Fruit fly (Drosophila melanogaster) whole organism, embryonic: ENCODE data around the gene HDAC6.

Source experiments
- Adf1 ChIP-seq: fragments of 200-800 bp; sonication (Bioruptor generic); IDR thresholded peaks from 2 replicates; pipeline ENCODE4 v1.3.6; 2022; ENCODE audit warnings: missing biosample characterization, missing genetic modification characterization
- BEAF-32 ChIP-seq: fragments of 200-800 bp; sonication (Bioruptor generic); optimal IDR thresholded peaks from 3 replicates; lab custom pipeline; 2017; ENCODE audit warnings: missing biosample characterization, missing genetic modification characterization, mild to moderate bottlenecking, moderate library complexity, missing genetic modification reagents
- CG12769 ChIP-seq: fragments of 200-800 bp; sonication (Bioruptor generic); optimal IDR thresholded peaks from 2 replicates; lab custom pipeline; 2019; ENCODE audit warnings: missing biosample characterization, mild to moderate bottlenecking, missing genetic modification characterization, moderate library complexity
- CG12942 ChIP-seq: fragments of 200-800 bp; sonication (Bioruptor generic); optimal IDR thresholded peaks from 3 replicates; lab custom pipeline; 2016; ENCODE audit warnings: missing biosample characterization, missing genetic modification characterization
- CG15696 ChIP-seq: fragments of 200-800 bp; sonication (Bioruptor generic); optimal IDR thresholded peaks from 2 replicates; lab custom pipeline; 2019; ENCODE audit warnings: missing biosample characterization, mild to moderate bottlenecking, missing genetic modification characterization, moderate library complexity
- CG17385 ChIP-seq: fragments of 200-800 bp; sonication (Bioruptor generic); optimal IDR thresholded peaks from 3 replicates; lab custom pipeline; 2018; ENCODE audit warnings: missing biosample characterization, mild to moderate bottlenecking, missing genetic modification characterization
- CG34224 ChIP-seq: fragments of 200-800 bp; sonication (Bioruptor generic); IDR thresholded peaks from 3 replicates; pipeline ENCODE4 v1.3.6; 2022; ENCODE audit warnings: missing biosample characterization, missing genetic modification characterization; ENCODE audit not compliant: partially characterized antibody
- CG4360 ChIP-seq: fragments of 200-800 bp; sonication (Bioruptor generic); IDR thresholded peaks from 2 replicates; pipeline ENCODE4 v1.3.6; 2022; ENCODE audit warnings: missing biosample characterization, missing genetic modification characterization
- CG6765 ChIP-seq: fragments of 200-800 bp; sonication (Bioruptor generic); optimal IDR thresholded peaks from 3 replicates; lab custom pipeline; 2017; ENCODE audit warnings: missing biosample characterization, mild to moderate bottlenecking, missing genetic modification characterization
- CG6813 ChIP-seq: fragments of 200-800 bp; sonication (Bioruptor generic); optimal IDR thresholded peaks from 2 replicates; lab custom pipeline; 2017; ENCODE audit warnings: missing biosample characterization, missing genetic modification characterization, mild to moderate bottlenecking, moderate library complexity, missing genetic modification reagents
- CG7357 ChIP-seq: fragments of 200-800 bp; sonication (Bioruptor generic); IDR thresholded peaks from 3 replicates; pipeline ENCODE4 v1.3.6; 2022; ENCODE audit warnings: missing biosample characterization, missing genetic modification characterization
- CG7963 ChIP-seq: fragments of 200-800 bp; sonication (Bioruptor generic); IDR thresholded peaks from 3 replicates; pipeline ENCODE4 v1.3.6; 2022; ENCODE audit warnings: missing biosample characterization, missing genetic modification characterization; ENCODE audit not compliant: partially characterized antibody
- CG7987 ChIP-seq: fragments of 200-800 bp; sonication (Bioruptor generic); optimal IDR thresholded peaks from 2 replicates; lab custom pipeline; 2018; ENCODE audit warnings: missing biosample characterization, mild to moderate bottlenecking, missing genetic modification characterization, moderate library complexity
- CG9797 ChIP-seq: fragments of 200-800 bp; sonication (Bioruptor generic); optimal IDR thresholded peaks from 3 replicates; lab custom pipeline; 2018; ENCODE audit warnings: missing biosample characterization, mild to moderate bottlenecking, missing genetic modification characterization
- Dll ChIP-seq: fragments of 200-800 bp; sonication (Bioruptor generic); IDR thresholded peaks from 4 replicates; pipeline ENCODE4 v1.3.6; 2022; ENCODE audit warnings: missing biosample characterization, missing genetic modification characterization; ENCODE audit not compliant: partially characterized antibody
- Dp ChIP-seq: fragments of 200-800 bp; sonication (Bioruptor generic); optimal IDR thresholded peaks from 2 replicates; lab custom pipeline; 2018; ENCODE audit warnings: missing biosample characterization, mild to moderate bottlenecking, missing genetic modification characterization, moderate library complexity
- Ets97D ChIP-seq: fragments of 200-800 bp; sonication (Bioruptor generic); optimal IDR thresholded peaks from 3 replicates; lab custom pipeline; 2016; ENCODE audit warnings: missing biosample characterization, missing genetic modification characterization
- HLHmδ ChIP-seq: fragments of 200-800 bp; sonication (Bioruptor generic); optimal IDR thresholded peaks from 2 replicates; lab custom pipeline; 2018; ENCODE audit warnings: missing biosample characterization, mild to moderate bottlenecking, missing genetic modification characterization, moderate library complexity
- HmgD ChIP-seq: fragments of 200-800 bp; sonication (Bioruptor generic); optimal IDR thresholded peaks from 3 replicates; lab custom pipeline; 2016; ENCODE audit warnings: missing biosample characterization, missing genetic modification characterization
- Hr78 ChIP-seq, 2 experiments: fragments of 200-800 bp in 1 of 2; fragments of >200 bp in 1 of 2; sonication (Bioruptor generic) in 1 of 2; optimal IDR thresholded peaks; 2 replicates each; lab custom pipeline; 2017 to 2019; ENCODE audit warnings: missing biosample characterization in 2 of 2, missing genetic modification characterization in 2 of 2, mild to moderate bottlenecking in 1 of 2, moderate library complexity in 1 of 2
- Lpt ChIP-seq: fragments of >200 bp; optimal IDR thresholded peaks from 2 replicates; lab custom pipeline; 2018; ENCODE audit warnings: missing biosample characterization, missing genetic modification characterization
- Max ChIP-seq: fragments of 200-800 bp; sonication (Bioruptor generic); optimal IDR thresholded peaks from 2 replicates; lab custom pipeline; 2016; ENCODE audit warnings: missing biosample characterization, mild to moderate bottlenecking, missing genetic modification characterization
- Scr ChIP-seq: fragments of 200-800 bp; sonication (Bioruptor generic); IDR thresholded peaks from 2 replicates; pipeline ENCODE4 v1.3.6; 2022; ENCODE audit warnings: missing biosample characterization, missing genetic modification characterization; ENCODE audit not compliant: partially characterized antibody
- bbx ChIP-seq: fragments of 200-800 bp; sonication (Bioruptor generic); IDR thresholded peaks from 2 replicates; pipeline ENCODE4 v1.3.6; 2022; ENCODE audit warnings: missing biosample characterization, missing genetic modification characterization; ENCODE audit not compliant: partially characterized antibody
- btn ChIP-seq: fragments of 200-800 bp; sonication (Bioruptor generic); optimal IDR thresholded peaks from 2 replicates; lab custom pipeline; 2016; ENCODE audit warnings: missing biosample characterization, missing genetic modification characterization
- cas ChIP-seq: fragments of 200-800 bp; sonication (Bioruptor generic); IDR thresholded peaks from 2 replicates; pipeline ENCODE4 v1.3.6; 2022; ENCODE audit warnings: missing biosample characterization, missing genetic modification characterization
- caup ChIP-seq: fragments of 200-800 bp; sonication (Bioruptor generic); optimal IDR thresholded peaks from 3 replicates; lab custom pipeline; 2017; ENCODE audit warnings: missing biosample characterization, mild to moderate bottlenecking, missing genetic modification characterization, moderate library complexity; ENCODE audit not compliant: severe bottlenecking
- crc ChIP-seq: fragments of 200-800 bp; sonication (Bioruptor generic); optimal IDR thresholded peaks from 2 replicates; lab custom pipeline; 2016; ENCODE audit warnings: missing biosample characterization, missing genetic modification characterization
- crol ChIP-seq: fragments of 200-800 bp; sonication (Bioruptor generic); IDR thresholded peaks from 2 replicates; pipeline ENCODE4 v1.3.6; 2022; ENCODE audit warnings: missing biosample characterization, missing genetic modification characterization
- danr ChIP-seq: fragments of 200-800 bp; sonication (Bioruptor generic); IDR thresholded peaks from 2 replicates; pipeline ENCODE4 v1.3.6; 2022; ENCODE audit warnings: missing biosample characterization, missing genetic modification characterization
- dysf ChIP-seq: fragments of 200-800 bp; sonication (Bioruptor generic); IDR thresholded peaks from 3 replicates; pipeline ENCODE4 v1.3.6; 2022; ENCODE audit warnings: missing biosample characterization, missing genetic modification characterization
- ewg ChIP-seq: fragments of 200-800 bp; sonication (Bioruptor generic); optimal IDR thresholded peaks from 3 replicates; lab custom pipeline; 2017; ENCODE audit warnings: mild to moderate bottlenecking, missing biosample characterization, missing genetic modification reagents, missing genetic modification characterization
- gce ChIP-seq: fragments of 200-800 bp; sonication (Bioruptor generic); IDR thresholded peaks from 3 replicates; pipeline ENCODE4 v1.3.6; 2022; ENCODE audit warnings: missing biosample characterization, missing genetic modification characterization
- hb ChIP-seq: fragments of 200-800 bp; sonication (Bioruptor generic); IDR thresholded peaks from 3 replicates; pipeline ENCODE4 v1.3.6; 2022; ENCODE audit warnings: missing biosample characterization, missing genetic modification characterization; ENCODE audit not compliant: partially characterized antibody
- insv ChIP-seq, 2 experiments: fragments of 200-800 bp; sonication (Bioruptor generic); optimal IDR thresholded peaks; 3 replicates each; lab custom pipeline; 2016 to 2018; ENCODE audit warnings: missing biosample characterization in 2 of 2, missing genetic modification characterization in 2 of 2
- jing ChIP-seq: fragments of 200-800 bp; sonication (Bioruptor generic); optimal IDR thresholded peaks from 2 replicates; lab custom pipeline; 2018; ENCODE audit warnings: missing biosample characterization, mild to moderate bottlenecking, missing genetic modification characterization
- ken ChIP-seq: fragments of 200-800 bp; sonication (Bioruptor generic); IDR thresholded peaks from 3 replicates; pipeline ENCODE4 v1.3.6; 2022; ENCODE audit warnings: missing biosample characterization, missing genetic modification characterization
- nmo ChIP-seq: fragments of 200-800 bp; sonication (Bioruptor generic); optimal IDR thresholded peaks from 2 replicates; lab custom pipeline; 2018; ENCODE audit warnings: missing biosample characterization, mild to moderate bottlenecking, missing genetic modification characterization, moderate library complexity
- otp ChIP-seq: fragments of 200-800 bp; sonication (Bioruptor generic); IDR thresholded peaks from 3 replicates; pipeline ENCODE4, ENCODE4 v1.3.6; 2022; ENCODE audit warnings: missing biosample characterization, missing genetic modification characterization
- sd ChIP-seq: fragments of 200-800 bp; sonication (Bioruptor generic); optimal IDR thresholded peaks from 3 replicates; lab custom pipeline; 2018; ENCODE audit warnings: missing biosample characterization, mild to moderate bottlenecking, missing genetic modification characterization, moderate library complexity
- sens ChIP-seq: fragments of 200-800 bp; sonication (Bioruptor generic); peaks from one replicate; lab custom pipeline; 2016; ENCODE audit warnings: missing biosample characterization, missing genetic modification characterization
- shn ChIP-seq: fragments of 200-800 bp; sonication (Bioruptor generic); optimal IDR thresholded peaks from 3 replicates; lab custom pipeline; 2016; ENCODE audit warnings: missing biosample characterization, missing genetic modification characterization
- sna ChIP-seq: fragments of 200-800 bp; sonication (Bioruptor generic); IDR thresholded peaks from 2 replicates; pipeline ENCODE4 v1.3.6; 2022; ENCODE audit warnings: missing biosample characterization, missing genetic modification characterization; ENCODE audit not compliant: partially characterized antibody
- ttk ChIP-seq: fragments of 200-800 bp; sonication (Bioruptor generic); IDR thresholded peaks from 2 replicates; pipeline ENCODE4 v2.1.2; 2022; ENCODE audit warnings: missing biosample characterization, missing genetic modification characterization
- vvl ChIP-seq: fragments of 200-800 bp; sonication (Bioruptor generic); IDR thresholded peaks from 2 replicates; pipeline ENCODE4 v1.3.6; 2022; ENCODE audit warnings: missing biosample characterization, missing genetic modification characterization
- wor ChIP-seq: fragments of 200-800 bp; sonication (Bioruptor generic); IDR thresholded peaks from 2 replicates; pipeline ENCODE4 v1.3.6; 2022; ENCODE audit warnings: missing biosample characterization, missing genetic modification characterization
- zen2 ChIP-seq: fragments of 200-800 bp; sonication (Bioruptor generic); IDR thresholded peaks from 3 replicates; pipeline ENCODE4 v1.3.6; 2022; ENCODE audit warnings: missing biosample characterization, missing genetic modification characterization; ENCODE audit not compliant: partially characterized antibody

Gene HDAC6

dm6 chrX:15333066-15333874 lies at the start of gene HDAC6, which contains the start of gene CG9114 (continued):
- TF ChIP-seq CG7963 (peak; percentile 77; the same call in 2 of the 3 replicates), Dp (GFP tag; lab: Kevin White, UChicago) (peak; percentile 74), Ets97D (GFP tag; lab: Kevin White, UChicago) (peak; percentile 6), hb (GFP tag; lab: Robert Waterston, UW) (peak; percentile 86), Lpt (GFP tag; lab: Kevin White, UChicago) (no peak), sens (GFP tag; lab: Kevin White, UChicago) (peak; percentile 86), gce (0 out of 3 replicates have a peak, but pooled peaks have one; percentile 60), CG12942 (no peak), danr (GFP tag; lab: Robert Waterston, UW) (no peak), shn (GFP tag; lab: Kevin White, UChicago) (no peak), zen2 (GFP tag; lab: Robert Waterston, UW) (peak; percentile 70; the same call in 2 of the 3 replicates), Dll (peak; percentile 93), HmgD (GFP tag; lab: Kevin White, UChicago) (peak; percentile 55), CG7987 (GFP tag; lab: Kevin White, UChicago) (no peak), CG12769 (tag; lab: Kevin White, UChicago) (peak; percentile 78), CG15696 (tag; lab: Kevin White, UChicago) (no peak), insv (GFP tag; optimal IDR thresholded peaks at IDR 0.05; lab: Kevin White, UChicago) (no peak), nmo (peak; percentile 15), crc (GFP tag; lab: Kevin White, UChicago) (no peak), caup (GFP tag; lab: Kevin White, UChicago) (peak; percentile 38), Adf1 (GFP tag; lab: Robert Waterston, UW) (no peak), Max (GFP tag; lab: Kevin White, UChicago) (no peak), cas (GFP tag; lab: Robert Waterston, UW) (no peak), vvl (GFP tag; lab: Robert Waterston, UW) (0 out of 2 replicates have a peak, but pooled peaks have one; percentile 12), CG9797 (GFP tag; lab: Kevin White, UChicago) (no peak), CG4360 (GFP tag; lab: Robert Waterston, UW) (peak; percentile 57), CG17385 (peak; percentile 95), ken (GFP tag; lab: Robert Waterston, UW) (0 out of 3 replicates have a peak, but pooled peaks have one; percentile 14), Hr78 (GFP tag; optimal IDR thresholded peaks at IDR 0.05; lab: Kevin White, UChicago) (no peak), otp (0 out of 3 replicates have a peak, but pooled peaks have one; percentile 27), wor (no peak), CG6813 (GFP tag; lab: Kevin White, UChicago) (no peak), BEAF-32 (GFP tag; lab: Kevin White, UChicago) (peak; percentile 83), btn (GFP tag; lab: Kevin White, UChicago) (no peak), jing (GFP tag; lab: Kevin White, UChicago) (no peak), CG34224 (GFP tag; lab: Robert Waterston, UW) (peak; percentile 89; the same call in 2 of the 3 replicates), HLHmδ (peak; percentile 7), ewg (GFP tag; lab: Kevin White, UChicago) (no peak), CG6765 (GFP tag; lab: Kevin White, UChicago) (no peak), crol (GFP tag; lab: Robert Waterston, UW) (peak; percentile 100), bbx (GFP tag; lab: Robert Waterston, UW) (peak; percentile 72), ttk (GFP tag; lab: Robert Waterston, UW) (peak; percentile 39; the same call in 1 of the 2 replicates), Scr (GFP tag; lab: Robert Waterston, UW) (peak; percentile 91), dysf (GFP tag; lab: Robert Waterston, UW) (no peak), sd (peak; percentile 96), sna (GFP tag; lab: Robert Waterston, UW) (peak; percentile 93), CG7357 (GFP tag; lab: Robert Waterston, UW) (no peak)
